Worm (Caenorhabditis elegans) whole organism, early embryonic: ENCODE data around the gene C17H12.11.
A peak's percentile ranks its signal among the peaks of the same experiment; 100 is the strongest.

Source experiments
- B0310.2 ChIP-seq: sonication (generic microtip); optimal IDR thresholded peaks from 2 replicates; lab custom pipeline; 2016; ENCODE audit warnings: mild to moderate bottlenecking, missing genetic modification characterization, missing compliant biosample characterization
- F13C5.2 ChIP-seq: sonication (generic microtip); optimal IDR thresholded peaks from 2 replicates; lab custom pipeline; 2017; ENCODE audit warnings: mild to moderate bottlenecking, missing genetic modification characterization, inconsistent platforms, missing compliant biosample characterization
- aly-1 ChIP-seq: sonication (generic microtip); optimal IDR thresholded peaks from 2 replicates; lab custom pipeline; 2016; ENCODE audit warnings: missing genetic modification characterization, missing compliant biosample characterization
- ama-1 ChIP-seq: fragments of 150-350 bp; optimal IDR thresholded peaks from 2 replicates; lab custom pipeline; 2014
- ceh-13 ChIP-seq: fragments of 200-800 bp; sonication (Bioruptor generic); optimal IDR thresholded peaks from 2 replicates; lab custom pipeline; 2018; ENCODE audit warnings: mild to moderate bottlenecking, missing genetic modification characterization, missing compliant biosample characterization
- ceh-36 ChIP-seq: sonication (generic microtip); optimal IDR thresholded peaks from 2 replicates; lab custom pipeline; 2016; ENCODE audit warnings: missing genetic modification characterization, inconsistent platforms, missing compliant biosample characterization
- ets-7 ChIP-seq: sonication (generic microtip); optimal IDR thresholded peaks from 2 replicates; lab custom pipeline; 2016; ENCODE audit warnings: missing genotype, missing genetic modification characterization, missing compliant biosample characterization
- flt-1 ChIP-seq: fragments of 200-800 bp; sonication (Bioruptor generic); IDR thresholded peaks from 2 replicates; pipeline ENCODE4 v1.3.6; 2022; ENCODE audit warnings: missing genetic modification characterization, missing compliant biosample characterization
- hmbx-1 ChIP-seq: sonication (generic microtip); optimal IDR thresholded peaks from 2 replicates; lab custom pipeline; 2016; ENCODE audit warnings: mild to moderate bottlenecking, missing genetic modification characterization, missing compliant biosample characterization
- hmg-4 ChIP-seq: fragments of 200-800 bp; sonication (Bioruptor generic); optimal IDR thresholded peaks from 2 replicates; lab custom pipeline; 2018; ENCODE audit warnings: mild to moderate bottlenecking, missing genetic modification characterization, missing compliant biosample characterization
- hnd-1 ChIP-seq: sonication (generic microtip); optimal IDR thresholded peaks from 2 replicates; lab custom pipeline; 2016; ENCODE audit warnings: missing genetic modification characterization, missing compliant biosample characterization
- pes-1 ChIP-seq: fragments of 200-800 bp; sonication (Bioruptor generic); IDR thresholded peaks from 2 replicates; pipeline ENCODE4 v1.3.6; 2022; ENCODE audit warnings: missing genetic modification reagents, missing genetic modification characterization, missing compliant biosample characterization
- scrt-1 ChIP-seq: fragments of 200-800 bp; sonication (Bioruptor generic); IDR thresholded peaks from 2 replicates; pipeline ENCODE4 v1.3.6; 2022; ENCODE audit warnings: missing genetic modification characterization, missing compliant biosample characterization
- sea-1 ChIP-seq: fragments of 200-800 bp; sonication (Bioruptor generic); conservative IDR thresholded peaks from 2 replicates; pipeline ENCODE4 v1.3.6; 2022; ENCODE audit warnings: missing genetic modification characterization, missing compliant biosample characterization
- tbx-11 ChIP-seq: fragments of 200-800 bp; sonication (Bioruptor generic); IDR thresholded peaks from 2 replicates; pipeline ENCODE4 v1.3.6; 2022; ENCODE audit warnings: missing genetic modification characterization, missing compliant biosample characterization
- tbx-37 ChIP-seq: fragments of 200-800 bp; sonication (Bioruptor generic); conservative IDR thresholded peaks from 2 replicates; pipeline ENCODE4 v1.3.6; 2022; ENCODE audit warnings: missing genetic modification reagents, missing genetic modification characterization, missing compliant biosample characterization
- tra-4 ChIP-seq: sonication (generic microtip); optimal IDR thresholded peaks from 2 replicates; lab custom pipeline; 2017; ENCODE audit warnings: missing genetic modification characterization, missing compliant biosample characterization

The C17H12.11 gene

DNA sequence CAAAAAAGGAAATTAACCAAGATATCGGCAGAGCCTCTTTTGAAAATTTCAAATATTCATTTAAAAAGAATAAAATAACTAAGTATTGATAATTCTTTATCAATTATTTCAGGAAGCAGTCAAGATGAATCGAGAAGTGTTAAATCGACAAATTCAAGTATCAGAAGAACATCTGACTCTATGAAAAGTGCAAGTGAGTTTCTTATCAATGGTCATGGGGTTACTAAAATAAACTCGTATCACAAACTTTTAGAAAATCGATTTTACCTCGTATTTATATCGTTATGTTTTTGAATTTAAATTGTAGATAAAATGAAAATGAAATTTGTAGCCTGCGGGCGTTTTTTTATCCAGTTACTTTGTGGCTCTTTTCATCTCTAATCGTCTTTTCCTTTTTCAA is 30.6 kb upstream of the C17H12.11 start:
- TF ChIP-seq ama-1 (lab: Kevin White, UChicago), result no peak
- no peak for TF ChIP-seq hmg-4 (GFP tag; lab: Kevin White, UChicago)
- no peak for TF ChIP-seq hnd-1 (tag; lab: Kevin White, UChicago)
- no peak for TF ChIP-seq aly-1 (tag; lab: Kevin White, UChicago)

ce11 chrIV:6777156-6777555 is 25.0 kb upstream of the C17H12.11 start:
- TF ChIP-seq ceh-36 (tag; lab: Kevin White, UChicago) (no peak), hmg-4 (GFP tag; lab: Kevin White, UChicago) (no peak), pes-1 (GFP tag; lab: Robert Waterston, UW) (no peak), hnd-1 (tag; lab: Kevin White, UChicago) (no peak), B0310.2 (tag; lab: Kevin White, UChicago) (no peak), flt-1 (no peak), ets-7 (tag; lab: Kevin White, UChicago) (no peak), hmbx-1 (no peak), tbx-11 (GFP tag; lab: Robert Waterston, UW) (no peak), scrt-1 (GFP tag; lab: Robert Waterston, UW) (no peak), ceh-13 (GFP tag; lab: Kevin White, UChicago) (no peak), tbx-37 (GFP tag; lab: Robert Waterston, UW) (no peak), sea-1 (GFP tag; lab: Robert Waterston, UW) (no peak), F13C5.2 (no peak), aly-1 (tag; lab: Kevin White, UChicago) (no peak)

ce11 chrIV:6785151-6785550 is 17.0 kb upstream of the C17H12.11 start, which contains the start of gene dyci-1:
Gene dyci-1, minus strand, starts transcription at chrIV:6785272.
- TF ChIP-seq tbx-37 (GFP tag; lab: Robert Waterston, UW), result no peak
- no peak for TF ChIP-seq pes-1 (GFP tag; lab: Robert Waterston, UW)
- no peak for TF ChIP-seq hnd-1 (tag; lab: Kevin White, UChicago)
- TF ChIP-seq tbx-11 (GFP tag; lab: Robert Waterston, UW), result no peak
- TF ChIP-seq F13C5.2, result no peak
- no peak for TF ChIP-seq hmg-4 (GFP tag; lab: Kevin White, UChicago)
- TF ChIP-seq sea-1 (GFP tag; lab: Robert Waterston, UW), result no peak
- no peak for TF ChIP-seq ama-1 (lab: Kevin White, UChicago)
- TF ChIP-seq flt-1, result no peak
- TF ChIP-seq tra-4 (tag; lab: Kevin White, UChicago), result no peak
- no peak for TF ChIP-seq aly-1 (tag; lab: Kevin White, UChicago)
- TF ChIP-seq ceh-36 (tag; lab: Kevin White, UChicago), result no peak
- no peak for TF ChIP-seq hmbx-1
- TF ChIP-seq B0310.2 (tag; lab: Kevin White, UChicago), result no peak
- TF ChIP-seq scrt-1 (GFP tag; lab: Robert Waterston, UW), result no peak

- no peak for TF ChIP-seq scrt-1 (GFP tag; lab: Robert Waterston, UW)
- TF ChIP-seq sea-1 (GFP tag; lab: Robert Waterston, UW), result no peak
- no peak for TF ChIP-seq ama-1 (lab: Kevin White, UChicago)
- no peak for TF ChIP-seq flt-1
- no peak for TF ChIP-seq hnd-1 (tag; lab: Kevin White, UChicago)
Observed at ce11 chrIV:6785873-6786272, 16.3 kb upstream of the C17H12.11 start.

DNA sequence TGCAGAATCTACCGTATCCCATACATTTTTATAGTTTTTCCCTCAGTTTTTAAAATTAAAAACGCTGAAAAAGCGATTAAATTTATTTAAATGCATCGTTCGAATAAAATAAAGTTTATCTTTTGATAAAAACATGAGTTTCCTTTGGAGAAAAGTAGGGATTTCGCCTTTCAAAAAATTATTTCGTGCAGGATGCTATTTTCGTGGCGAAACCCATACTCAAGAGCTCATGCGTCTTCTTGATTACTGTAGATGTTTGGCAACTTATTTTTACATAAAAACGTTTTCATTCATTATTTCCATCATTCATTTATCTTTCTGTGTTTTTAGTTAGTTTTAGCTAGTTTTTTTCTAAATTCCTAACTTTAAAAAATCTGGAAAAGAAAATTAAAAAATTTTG is 12.2 kb upstream of the C17H12.11 start:
- TF ChIP-seq ets-7 (tag; lab: Kevin White, UChicago), result no peak
- TF ChIP-seq hmg-4 (GFP tag; lab: Kevin White, UChicago), result no peak
- TF ChIP-seq ama-1 (lab: Kevin White, UChicago), result no peak
- no peak for TF ChIP-seq tbx-11 (GFP tag; lab: Robert Waterston, UW)
- TF ChIP-seq F13C5.2, result no peak
- TF ChIP-seq flt-1, result no peak
- TF ChIP-seq tra-4 (tag; lab: Kevin White, UChicago), result no peak
- TF ChIP-seq pes-1 (GFP tag; lab: Robert Waterston, UW), result no peak

- TF ChIP-seq ama-1 (lab: Kevin White, UChicago) (no peak), hmbx-1 (no peak), hnd-1 (tag; lab: Kevin White, UChicago) (no peak), F13C5.2 (peak; percentile 58), ceh-36 (tag; lab: Kevin White, UChicago) (no peak), scrt-1 (GFP tag; lab: Robert Waterston, UW) (no peak), tra-4 (tag; lab: Kevin White, UChicago) (no peak), ets-7 (tag; lab: Kevin White, UChicago) (no peak), pes-1 (GFP tag; lab: Robert Waterston, UW) (no peak), B0310.2 (tag; lab: Kevin White, UChicago) (no peak), tbx-37 (GFP tag; lab: Robert Waterston, UW) (0 out of 2 replicates have a peak, but pooled peaks have one; percentile 15), flt-1 (0 out of 2 replicates have a peak, but pooled peaks have one; percentile 38), sea-1 (GFP tag; lab: Robert Waterston, UW) (0 out of 2 replicates have a peak, but pooled peaks have one; percentile 13), aly-1 (tag; lab: Kevin White, UChicago) (no peak), hmg-4 (GFP tag; lab: Kevin White, UChicago) (peak; percentile 48), ceh-13 (GFP tag; lab: Kevin White, UChicago) (no peak), tbx-11 (GFP tag; lab: Robert Waterston, UW) (no peak)
Observed at ce11 chrIV:6790438-6791124, 11.6 kb upstream of the C17H12.11 start, which contains the start of the genes C17H12.2 and vha-8. Gene C17H12.2, minus strand, starts transcription at chrIV:6790488. Gene vha-8, plus strand, starts transcription at chrIV:6791074.
